Fruit fly (Drosophila melanogaster) whole organism, embryonic: ENCODE data around the gene CG2794.

Experiments
- ATbp ChIP-seq: fragments of 200-800 bp; sonication (Bioruptor generic); optimal IDR thresholded peaks from 2 replicates; lab custom pipeline; 2017; ENCODE audit warnings: missing biosample characterization, mild to moderate bottlenecking, missing genetic modification characterization, missing genetic modification reagents
- BtbVII ChIP-seq: fragments of 200-800 bp; sonication (Bioruptor generic); optimal IDR thresholded peaks from 3 replicates; lab custom pipeline; 2017; ENCODE audit warnings: missing biosample characterization, mild to moderate bottlenecking, missing genetic modification characterization
- CG10565 ChIP-seq: fragments of 200-800 bp; sonication (Bioruptor generic); optimal IDR thresholded peaks from 3 replicates; lab custom pipeline; 2016; ENCODE audit warnings: missing biosample characterization, mild to moderate bottlenecking, missing genetic modification characterization
- CG11093 ChIP-seq: fragments of 200-800 bp; sonication (Bioruptor generic); IDR thresholded peaks from 3 replicates; pipeline ENCODE4 v1.3.6; 2022; ENCODE audit warnings: missing biosample characterization, missing genetic modification characterization
- CG11723 ChIP-seq: fragments of 200-800 bp; sonication (Bioruptor generic); optimal IDR thresholded peaks from 2 replicates; lab custom pipeline; 2017; ENCODE audit warnings: missing biosample characterization, mild to moderate bottlenecking, missing genetic modification characterization
- CG12236 ChIP-seq: fragments of 200-800 bp; sonication (Bioruptor generic); optimal IDR thresholded peaks from 2 replicates; lab custom pipeline; 2016; ENCODE audit warnings: missing biosample characterization, missing genetic modification characterization
- CG1233 ChIP-seq: fragments of 200-800 bp; sonication (Bioruptor generic); optimal IDR thresholded peaks from 4 replicates; lab custom pipeline; 2018; ENCODE audit warnings: missing biosample characterization, mild to moderate bottlenecking, missing genetic modification characterization
- CG13424 ChIP-seq: fragments of 200-800 bp; sonication (Bioruptor generic); optimal IDR thresholded peaks from 2 replicates; lab custom pipeline; 2019; ENCODE audit warnings: missing biosample characterization, mild to moderate bottlenecking, missing genetic modification characterization, moderate library complexity
- CG14965 ChIP-seq: fragments of 200-800 bp; sonication (Bioruptor generic); optimal IDR thresholded peaks from 2 replicates; lab custom pipeline; 2016; ENCODE audit warnings: missing biosample characterization, missing genetic modification characterization, borderline replicate concordance
- CG1529 ChIP-seq: fragments of 200-800 bp; sonication (Bioruptor generic); optimal IDR thresholded peaks from 3 replicates; lab custom pipeline; 2018; ENCODE audit warnings: missing biosample characterization, missing genetic modification characterization
- CG17359 ChIP-seq: fragments of 200-800 bp; sonication (Bioruptor generic); optimal IDR thresholded peaks from 3 replicates; lab custom pipeline; 2018; ENCODE audit warnings: missing biosample characterization, mild to moderate bottlenecking, missing genetic modification characterization, moderate library complexity
- CG17568 ChIP-seq: fragments of 200-800 bp; sonication (Bioruptor generic); optimal IDR thresholded peaks from 2 replicates; lab custom pipeline; 2018; ENCODE audit warnings: missing biosample characterization, mild to moderate bottlenecking, missing genetic modification characterization, moderate library complexity
- CG1832 ChIP-seq: fragments of 200-800 bp; sonication (Bioruptor generic); optimal IDR thresholded peaks from 2 replicates; lab custom pipeline; 2017; ENCODE audit warnings: missing biosample characterization, mild to moderate bottlenecking, missing genetic modification characterization, inconsistent platforms
- CG2116 ChIP-seq: fragments of 200-800 bp; sonication (Bioruptor generic); optimal IDR thresholded peaks from 3 replicates; lab custom pipeline; 2018; ENCODE audit warnings: missing biosample characterization, mild to moderate bottlenecking, missing genetic modification characterization
- CG2712 ChIP-seq: fragments of 200-800 bp; optimal IDR thresholded peaks from 3 replicates; lab custom pipeline; 2019; ENCODE audit warnings: missing biosample characterization, mild to moderate bottlenecking, missing genetic modification characterization, moderate library complexity
- CG31388 ChIP-seq: fragments of 200-800 bp; sonication (Bioruptor generic); optimal IDR thresholded peaks from 2 replicates; lab custom pipeline; 2016; ENCODE audit warnings: missing biosample characterization, missing genetic modification characterization
- CG4328 ChIP-seq: fragments of 200-800 bp; sonication (Bioruptor generic); optimal IDR thresholded peaks from 3 replicates; lab custom pipeline; 2017; ENCODE audit warnings: missing biosample characterization, missing genetic modification reagents, missing genetic modification characterization
- CG4820 ChIP-seq: fragments of 200-800 bp; sonication (Bioruptor generic); optimal IDR thresholded peaks from 3 replicates; lab custom pipeline; 2016; ENCODE audit warnings: missing biosample characterization, missing genetic modification characterization
- CG5953 ChIP-seq: fragments of 200-800 bp; sonication (Bioruptor generic); IDR thresholded peaks from 2 replicates; pipeline ENCODE4 v1.3.6; 2022; ENCODE audit warnings: missing biosample characterization, missing genetic modification characterization
- CG6765 ChIP-seq: fragments of 200-800 bp; sonication (Bioruptor generic); optimal IDR thresholded peaks from 3 replicates; lab custom pipeline; 2017; ENCODE audit warnings: missing biosample characterization, mild to moderate bottlenecking, missing genetic modification characterization
- CG6813 ChIP-seq: fragments of 200-800 bp; sonication (Bioruptor generic); optimal IDR thresholded peaks from 2 replicates; lab custom pipeline; 2017; ENCODE audit warnings: missing biosample characterization, missing genetic modification characterization, mild to moderate bottlenecking, moderate library complexity, missing genetic modification reagents
- CG8359 ChIP-seq: fragments of 200-800 bp; sonication (Bioruptor generic); optimal IDR thresholded peaks from 2 replicates; lab custom pipeline; 2017; ENCODE audit warnings: missing biosample characterization, mild to moderate bottlenecking, missing genetic modification characterization, borderline replicate concordance
- Camta ChIP-seq: fragments of 200-800 bp; sonication (Bioruptor generic); optimal IDR thresholded peaks from 2 replicates; lab custom pipeline; 2016; ENCODE audit warnings: missing biosample characterization, missing genetic modification characterization
- Deaf1 ChIP-seq: fragments of 200-800 bp; optimal IDR thresholded peaks from 3 replicates; lab custom pipeline; 2019; ENCODE audit warnings: missing biosample characterization, mild to moderate bottlenecking, missing genetic modification characterization, moderate library complexity
- Dfd ChIP-seq, 2 experiments: fragments of >200 bp; optimal IDR thresholded peaks; 2 replicates each; lab custom pipeline; 2017; ENCODE audit warnings: missing biosample characterization in 2 of 2, missing genetic modification characterization in 2 of 2
- ERR ChIP-seq: fragments of 200-800 bp; sonication (Bioruptor generic); optimal IDR thresholded peaks from 2 replicates; lab custom pipeline; 2016; ENCODE audit warnings: missing biosample characterization, missing genetic modification characterization
- HLH3B ChIP-seq: fragments of 200-800 bp; sonication (Bioruptor generic); IDR thresholded peaks from 2 replicates; pipeline ENCODE4 v1.3.6; 2022; ENCODE audit warnings: missing biosample characterization, missing genetic modification characterization
- HLH4C ChIP-seq: fragments of 200-800 bp; sonication (Bioruptor generic); IDR thresholded peaks from 3 replicates; pipeline ENCODE4 v1.3.6; 2022; ENCODE audit warnings: missing biosample characterization, missing genetic modification characterization; ENCODE audit not compliant: partially characterized antibody
- NC2β ChIP-seq: fragments of 200-800 bp; sonication (Bioruptor generic); optimal IDR thresholded peaks from 2 replicates; lab custom pipeline; 2016; ENCODE audit warnings: missing biosample characterization, missing genetic modification characterization
- Neu2 ChIP-seq: fragments of 200-800 bp; sonication (Bioruptor generic); optimal IDR thresholded peaks from 3 replicates; lab custom pipeline; 2016; ENCODE audit warnings: missing biosample characterization, missing genetic modification characterization, borderline replicate concordance
- Optix ChIP-seq: fragments of 200-800 bp; sonication (Bioruptor generic); IDR thresholded peaks from 3 replicates; pipeline ENCODE4 v1.3.6; 2022; ENCODE audit warnings: missing biosample characterization, missing genetic modification characterization
- az2 ChIP-seq: fragments of 200-800 bp; sonication (Bioruptor generic); optimal IDR thresholded peaks from 3 replicates; lab custom pipeline; 2016; ENCODE audit warnings: missing biosample characterization, missing genetic modification characterization
- chif ChIP-seq, 2 experiments: fragments of 200-800 bp; sonication (Bioruptor generic); optimal IDR thresholded peaks; 3 replicates each; lab custom pipeline; 2016; ENCODE audit warnings: missing biosample characterization in 2 of 2, missing genetic modification characterization in 2 of 2
- danr ChIP-seq: fragments of 200-800 bp; sonication (Bioruptor generic); IDR thresholded peaks from 2 replicates; pipeline ENCODE4 v1.3.6; 2022; ENCODE audit warnings: missing biosample characterization, missing genetic modification characterization
- ems ChIP-seq: fragments of 200-800 bp; sonication (Bioruptor generic); optimal IDR thresholded peaks from 3 replicates; lab custom pipeline; 2016; ENCODE audit warnings: missing biosample characterization, missing genetic modification characterization
- esg ChIP-seq: fragments of 200-800 bp; sonication (Bioruptor generic); conservative IDR thresholded peaks from 2 replicates; pipeline ENCODE4 v1.3.6; 2022; ENCODE audit warnings: missing biosample characterization, missing genetic modification characterization
- eve ChIP-seq, 2 experiments: fragments of >200 bp; optimal IDR thresholded peaks; 2 replicates each; lab custom pipeline; 2017; ENCODE audit warnings: missing biosample characterization in 2 of 2, missing genetic modification characterization in 2 of 2
- fu2 ChIP-seq: fragments of 200-800 bp; sonication (Bioruptor generic); optimal IDR thresholded peaks from 2 replicates; lab custom pipeline; 2016; ENCODE audit warnings: missing biosample characterization, missing genetic modification characterization
- gro ChIP-seq: fragments of 200-800 bp; sonication (Bioruptor generic); optimal IDR thresholded peaks from 2 replicates; lab custom pipeline; 2016; ENCODE audit warnings: missing biosample characterization, missing genetic modification characterization
- hkb ChIP-seq, 2 experiments: fragments of 200-800 bp in 1 of 2; fragments of >200 bp in 1 of 2; sonication (Bioruptor generic) in 1 of 2; IDR thresholded peaks in 1 of 2; optimal IDR thresholded peaks in 1 of 2; 2 replicates each; pipeline versions ENCODE4 v1.3.6 to Lab custom; 2017 to 2022; ENCODE audit warnings: missing biosample characterization in 1 of 2, missing genetic modification characterization in 1 of 2
- maf-S ChIP-seq: fragments of 200-800 bp; sonication (Bioruptor generic); optimal IDR thresholded peaks from 2 replicates; lab custom pipeline; 2016; ENCODE audit warnings: missing biosample characterization, missing genetic modification characterization
- prd ChIP-seq, 3 experiments: fragments of >200 bp in 2 of 3; fragments of 200-800 bp in 1 of 3; sonication (Bioruptor generic) in 1 of 3; optimal IDR thresholded peaks in 2 of 3; IDR thresholded peaks in 1 of 3; 2 replicates in 2 of 3; 3 replicates in 1 of 3; pipeline versions ENCODE4 v1.3.6 to Lab custom; 2017 to 2022; ENCODE audit warnings: missing biosample characterization in 1 of 3, missing genetic modification characterization in 1 of 3
- scrt ChIP-seq: fragments of 200-800 bp; sonication (Bioruptor generic); optimal IDR thresholded peaks from 2 replicates; lab custom pipeline; 2018; ENCODE audit warnings: missing biosample characterization, mild to moderate bottlenecking, missing genetic modification characterization, moderate library complexity
- sd ChIP-seq: fragments of 200-800 bp; sonication (Bioruptor generic); optimal IDR thresholded peaks from 3 replicates; lab custom pipeline; 2018; ENCODE audit warnings: missing biosample characterization, mild to moderate bottlenecking, missing genetic modification characterization, moderate library complexity
- sisA ChIP-seq: fragments of 200-800 bp; sonication (Bioruptor generic); IDR thresholded peaks from 2 replicates; pipeline ENCODE4 v1.3.6; 2022; ENCODE audit warnings: missing biosample characterization, missing genetic modification characterization
- stc ChIP-seq: fragments of 200-800 bp; sonication (Bioruptor generic); IDR thresholded peaks from 2 replicates; pipeline ENCODE4 v1.3.6; 2022; ENCODE audit warnings: missing biosample characterization, missing genetic modification characterization
- tgo ChIP-seq: fragments of 200-800 bp; sonication (Bioruptor generic); IDR thresholded peaks from 3 replicates; pipeline ENCODE4 v1.3.6; 2022; ENCODE audit warnings: missing biosample characterization, missing genetic modification characterization
- tio ChIP-seq: fragments of 200-800 bp; sonication (Bioruptor generic); optimal IDR thresholded peaks from 2 replicates; lab custom pipeline; 2017; ENCODE audit warnings: missing biosample characterization, missing genetic modification characterization, inconsistent platforms
- unpg ChIP-seq: fragments of 200-800 bp; sonication (Bioruptor generic); optimal IDR thresholded peaks from 3 replicates; lab custom pipeline; 2018; ENCODE audit warnings: missing biosample characterization, mild to moderate bottlenecking, missing genetic modification characterization, moderate library complexity

CG2794 gene

DNA sequence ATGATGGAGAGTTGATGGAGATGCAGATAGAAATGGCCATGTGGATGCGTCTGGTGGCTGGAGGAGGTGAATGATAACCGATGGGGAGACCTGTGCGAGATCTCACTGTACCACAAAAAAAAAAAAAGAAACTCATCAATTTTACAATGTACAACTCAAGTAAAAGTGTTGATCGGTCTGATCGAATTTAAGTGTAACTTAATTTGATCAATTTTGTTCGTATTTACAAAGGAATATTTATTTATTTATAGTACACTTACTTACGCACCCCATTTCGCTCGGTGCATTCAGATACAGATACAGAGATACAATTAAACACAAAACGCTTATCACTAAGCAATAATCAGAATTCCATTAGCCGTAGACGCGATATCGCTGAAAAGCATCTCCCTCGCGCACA is 41.2 kb upstream of the CG2794 start (continued):
- TF ChIP-seq CG12236 (GFP tag; lab: Kevin White, UChicago) (no peak), scrt (no peak), CG8359 (GFP tag; lab: Kevin White, UChicago) (peak; percentile 45), CG14965 (no peak), CG6813 (GFP tag; lab: Kevin White, UChicago) (peak; percentile 52), CG1233 (GFP tag; lab: Kevin White, UChicago) (no peak), CG5953 (GFP tag; lab: Robert Waterston, UW) (no peak), hkb (optimal IDR thresholded peaks at IDR 0.05; lab: Kevin White, UChicago) (no peak), hkb (GFP tag; IDR thresholded peaks at IDR 0.05; lab: Robert Waterston, UW) (peak; percentile 56), CG1832 (GFP tag; lab: Kevin White, UChicago) (no peak), CG6765 (GFP tag; lab: Kevin White, UChicago) (no peak), CG4328 (no peak), stc (GFP tag; lab: Robert Waterston, UW) (0 out of 2 replicates have a peak, but pooled peaks have one; percentile 37), gro (GFP tag; lab: Kevin White, UChicago) (no peak), maf-S (no peak), tgo (GFP tag; lab: Robert Waterston, UW) (peak; percentile 60; the same call in 2 of the 3 replicates), CG17359 (tag; lab: Kevin White, UChicago) (peak; percentile 27), CG4820 (peak; percentile 60), Camta (peak; percentile 20), CG2712 (tag; lab: Kevin White, UChicago) (peak; percentile 71), CG13424 (peak; percentile 49), Neu2 (GFP tag; lab: Kevin White, UChicago) (no peak), danr (GFP tag; lab: Robert Waterston, UW) (0 out of 2 replicates have a peak, but pooled peaks have one; percentile 20), esg (GFP tag; lab: Robert Waterston, UW) (peak; percentile 50; the same call in 1 of the 2 replicates), CG10565 (GFP tag; lab: Kevin White, UChicago) (no peak), CG2116 (GFP tag; lab: Kevin White, UChicago) (peak; percentile 2), NC2β (GFP tag; lab: Kevin White, UChicago) (peak; percentile 31), ems (GFP tag; lab: Kevin White, UChicago) (peak; percentile 39), CG31388 (GFP tag; lab: Kevin White, UChicago) (no peak), sisA (peak; percentile 58), az2 (peak; percentile 64), fu2 (GFP tag; lab: Kevin White, UChicago) (no peak), eve (GFP tag; optimal IDR thresholded peaks at IDR 0.05; lab: Kevin White, UChicago) (no peak), Dfd (GFP tag; optimal IDR thresholded peaks at IDR 0.05; lab: Kevin White, UChicago) (no peak), HLH4C (GFP tag; lab: Robert Waterston, UW) (no peak), Optix (no peak), ATbp (GFP tag; lab: Kevin White, UChicago) (peak; percentile 25), CG1529 (GFP tag; lab: Kevin White, UChicago) (peak; percentile 61), CG11723 (GFP tag; lab: Kevin White, UChicago) (peak; percentile 3), sd (no peak), BtbVII (GFP tag; lab: Kevin White, UChicago) (no peak), CG17568 (GFP tag; lab: Kevin White, UChicago) (no peak), unpg (GFP tag; lab: Kevin White, UChicago) (peak; percentile 66), prd (optimal IDR thresholded peaks at IDR 0.05; lab: Kevin White, UChicago) (no peak), prd (GFP tag; IDR thresholded peaks at IDR 0.05; lab: Robert Waterston, UW) (peak; percentile 66; the same call in 2 of the 3 replicates), Deaf1 (tag; lab: Kevin White, UChicago) (no peak), tio (GFP tag; lab: Kevin White, UChicago) (peak; percentile 35), chif (GFP tag; optimal IDR thresholded peaks at IDR 0.05; lab: Kevin White, UChicago) (peak in 1 of 2 experiments; percentile 6), ERR (GFP tag; lab: Kevin White, UChicago) (no peak), HLH3B (GFP tag; lab: Robert Waterston, UW) (peak; percentile 48; the same call in 1 of the 2 replicates), CG11093 (GFP tag; lab: Robert Waterston, UW) (peak; percentile 35; the same call in 1 of the 3 replicates)
